Worm (Caenorhabditis elegans): ENCODE results near the gene R144.13.

Gene R144.13

ce11 chrIII:5012460-5012859 lies 10.6 kb upstream of the R144.13 start:
- no peak for TF ChIP-seq W03F9.2 (tag; optimal IDR thresholded peaks at IDR 0.05)
- TF ChIP-seq dao-5 (tag; optimal IDR thresholded peaks at IDR 0.05): no peak
- no peak for TF ChIP-seq him-1 (tag; optimal IDR thresholded peaks at IDR 0.05)

DNA sequence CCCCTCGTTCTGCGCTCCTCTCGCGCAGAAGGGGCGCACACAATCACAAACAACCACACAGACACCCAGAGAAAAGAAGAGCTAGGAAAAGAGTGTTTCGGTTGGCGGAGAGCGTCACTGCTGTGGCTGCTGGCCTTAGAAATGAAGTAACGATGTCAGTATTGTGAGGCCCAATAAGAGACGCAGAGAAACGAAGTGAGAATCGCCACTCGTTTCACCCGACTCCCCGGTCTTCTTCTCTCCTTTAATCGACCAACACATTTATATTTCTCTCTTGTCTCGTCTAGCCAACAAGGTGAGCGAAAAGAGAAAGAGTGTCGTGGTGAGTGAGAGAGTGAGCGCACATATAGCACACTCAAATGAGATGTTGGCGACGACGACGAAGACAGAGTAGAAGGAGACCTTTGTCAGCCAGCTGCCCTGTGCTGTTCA lies 9.1 kb upstream of the R144.13 start:
- TF ChIP-seq W03F9.2 (tag; optimal IDR thresholded peaks at IDR 0.05) (peak; percentile 57), dao-5 (tag; optimal IDR thresholded peaks at IDR 0.05) (no peak), him-1 (tag; optimal IDR thresholded peaks at IDR 0.05) (peak; percentile 67)

- TF ChIP-seq W03F9.2 (tag; optimal IDR thresholded peaks at IDR 0.05): no peak
- no peak for TF ChIP-seq him-1 (tag; optimal IDR thresholded peaks at IDR 0.05)
- TF ChIP-seq dao-5 (tag; optimal IDR thresholded peaks at IDR 0.05): no peak
Observed at ce11 chrIII:5017550-5017949, 5.5 kb upstream of the R144.13 start, which contains the start of gene larp-1. TSS of gene larp-1 (minus strand) at chrIII:5017650.

DNA sequence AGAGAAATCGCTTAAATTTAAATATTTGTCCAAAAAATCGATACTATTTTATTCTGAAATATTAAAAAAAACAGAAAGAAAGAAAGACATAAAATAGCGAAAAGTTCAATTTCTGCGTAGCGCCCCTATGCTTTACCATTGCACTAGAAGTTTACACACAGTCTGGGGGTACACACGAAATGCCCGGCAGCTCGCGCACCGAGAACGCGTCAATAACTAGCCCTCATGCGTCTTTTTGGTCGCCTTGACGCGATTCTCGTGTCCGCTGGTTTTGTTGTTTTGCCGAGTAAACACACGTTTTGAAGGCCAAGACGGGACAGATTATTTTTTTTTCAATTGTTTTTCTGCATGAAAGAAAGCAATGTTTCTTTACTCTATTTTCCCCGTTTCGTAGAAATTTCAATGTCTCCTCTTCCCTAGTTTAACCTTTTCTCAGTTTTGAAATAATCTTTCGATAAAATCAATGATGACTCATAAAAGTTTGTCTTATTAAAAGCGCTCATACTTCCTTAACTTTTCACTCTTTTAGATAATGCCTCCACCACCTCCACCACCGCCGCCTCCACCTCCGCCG lies 4.9 kb upstream of the R144.13 start, which contains the start of gene wip-1:
Gene wip-1, plus strand, starts transcription at position 524 of the 574 bp plus-strand sequence.
- TF ChIP-seq dao-5 (tag; optimal IDR thresholded peaks at IDR 0.05): peak; percentile 72
- peak; percentile 98 for TF ChIP-seq W03F9.2 (tag; optimal IDR thresholded peaks at IDR 0.05)
- TF ChIP-seq him-1 (tag; optimal IDR thresholded peaks at IDR 0.05): peak; percentile 98

ce11 chrIII:5020924-5021323 lies 2.1 kb upstream of the R144.13 start, which contains the start of gene mdt-11:
TSS of gene mdt-11 (plus strand) at chrIII:5021224.
- TF ChIP-seq W03F9.2 (tag; optimal IDR thresholded peaks at IDR 0.05) (no peak), him-1 (tag; optimal IDR thresholded peaks at IDR 0.05) (no peak), dao-5 (tag; optimal IDR thresholded peaks at IDR 0.05) (no peak)

ce11 chrIII:5021689-5022088 lies 1.4 kb upstream of the R144.13 start, which contains the start of gene R144.3:
TSS of gene R144.3 (plus strand) at chrIII:5021989.
- TF ChIP-seq W03F9.2 (tag; optimal IDR thresholded peaks at IDR 0.05) (no peak), him-1 (tag; optimal IDR thresholded peaks at IDR 0.05) (no peak), dao-5 (tag; optimal IDR thresholded peaks at IDR 0.05) (no peak)

ce11 chrIII:5023642-5024041 lies 578 bp downstream of the R144.13 start:
- TF ChIP-seq W03F9.2 (tag; optimal IDR thresholded peaks at IDR 0.05) (no peak), him-1 (tag; optimal IDR thresholded peaks at IDR 0.05) (no peak), dao-5 (tag; optimal IDR thresholded peaks at IDR 0.05) (no peak)

- peak; percentile 34 for TF ChIP-seq W03F9.2 (tag; optimal IDR thresholded peaks at IDR 0.05)
- no peak for TF ChIP-seq him-1 (tag; optimal IDR thresholded peaks at IDR 0.05)
- no peak for TF ChIP-seq dao-5 (tag; optimal IDR thresholded peaks at IDR 0.05)
Observed at ce11 chrIII:5024393-5024964, 1.4 kb downstream of the R144.13 start, which contains the start of gene pcf-11. TSS of gene pcf-11 (plus strand) at chrIII:5024914.

ce11 chrIII:5025136-5025629 lies 2.1 kb downstream of the R144.13 start:
- no peak for TF ChIP-seq W03F9.2 (tag; optimal IDR thresholded peaks at IDR 0.05)
- TF ChIP-seq dao-5 (tag; optimal IDR thresholded peaks at IDR 0.05): no peak

DNA sequence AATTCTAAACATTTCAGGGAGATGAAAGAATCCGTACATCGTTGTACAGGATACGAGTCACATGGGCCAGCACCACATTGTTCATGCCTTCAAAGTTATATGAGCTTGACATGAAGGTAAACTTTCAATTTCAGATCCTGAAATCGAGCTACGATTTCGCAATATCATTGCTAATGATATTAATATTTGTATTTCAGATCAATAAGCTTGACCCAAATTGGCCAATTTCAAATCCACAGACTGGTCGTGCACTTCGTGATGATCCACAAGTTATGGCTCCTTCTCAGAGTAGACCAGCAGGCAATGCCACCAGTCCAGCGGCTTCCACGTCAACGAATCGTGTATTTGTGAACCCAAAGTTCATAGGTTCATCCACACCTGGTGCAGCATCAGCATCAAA lies 3.3 kb downstream of the R144.13 start:
- TF ChIP-seq dao-5 (tag; optimal IDR thresholded peaks at IDR 0.05) (no peak), him-1 (tag; optimal IDR thresholded peaks at IDR 0.05) (no peak), W03F9.2 (tag; optimal IDR thresholded peaks at IDR 0.05) (no peak)

ce11 chrIII:5027219-5027618 lies 4.2 kb downstream of the R144.13 start:
- TF ChIP-seq dao-5 (tag; optimal IDR thresholded peaks at IDR 0.05) (no peak), W03F9.2 (tag; optimal IDR thresholded peaks at IDR 0.05) (no peak), him-1 (tag; optimal IDR thresholded peaks at IDR 0.05) (no peak)

DNA sequence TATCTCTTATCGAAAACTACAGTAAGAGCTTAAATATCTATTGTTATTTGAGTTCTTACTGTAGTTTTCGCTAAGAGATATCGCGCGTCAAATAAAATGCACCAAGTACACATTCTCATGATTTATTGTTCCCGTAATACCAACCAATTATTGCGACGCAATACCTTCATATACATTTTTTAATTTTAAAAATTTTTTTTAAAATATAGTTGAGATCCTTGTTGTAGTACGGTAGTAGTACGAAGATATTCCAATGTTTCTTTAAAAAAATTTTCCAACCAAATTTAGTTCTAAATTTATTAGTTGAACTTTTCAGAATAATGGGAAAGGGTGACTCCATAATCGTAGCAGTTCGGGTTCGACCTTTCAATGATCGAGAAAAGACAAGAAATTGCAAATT lies 7.6 kb downstream of the R144.13 start, which contains the start of gene klp-6:
Gene klp-6, plus strand, starts transcription at position 301 of the 400 bp plus-strand sequence.
- TF ChIP-seq W03F9.2 (tag; optimal IDR thresholded peaks at IDR 0.05): no peak

ce11 chrIII:5031375-5031836 lies 8.3 kb downstream of the R144.13 start:
- TF ChIP-seq dao-5 (tag; optimal IDR thresholded peaks at IDR 0.05) (peak; percentile 78), him-1 (tag; optimal IDR thresholded peaks at IDR 0.05) (peak; percentile 81)

DNA sequence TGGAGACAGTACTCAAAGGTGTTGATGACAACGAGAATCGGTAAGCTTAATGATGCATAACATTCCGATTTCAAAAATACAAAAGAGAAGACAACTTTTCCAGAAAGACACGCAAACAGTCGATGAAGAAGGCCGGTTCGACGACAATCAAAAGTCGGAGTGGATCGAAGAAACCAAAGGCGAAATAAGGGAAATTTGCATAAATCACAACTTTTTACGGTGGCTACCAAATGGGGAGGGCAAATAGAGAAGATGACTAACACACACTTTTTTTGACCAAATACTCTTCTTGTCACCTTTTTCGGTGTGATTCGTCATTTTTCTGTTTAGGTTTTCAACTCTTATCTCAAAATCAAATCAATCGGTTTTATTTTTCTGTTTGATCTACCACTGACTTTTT lies 13.1 kb downstream of the R144.13 start, which contains the start of gene C45G9.6:
Gene C45G9.6, plus strand, starts transcription at position 301 of the 400 bp plus-strand sequence.
- TF ChIP-seq him-1 (tag; optimal IDR thresholded peaks at IDR 0.05): no peak
- TF ChIP-seq dao-5 (tag; optimal IDR thresholded peaks at IDR 0.05): no peak
- TF ChIP-seq W03F9.2 (tag; optimal IDR thresholded peaks at IDR 0.05): no peak

Measured in whole organism, L4/young adult.